Worm (Caenorhabditis elegans) whole organism, early embryonic: ENCODE data around the gene C08B6.14.

Source experiments
- B0310.2 ChIP-seq: sonication (generic microtip); optimal IDR thresholded peaks from 2 replicates; lab custom pipeline; 2016; ENCODE audit warnings: mild to moderate bottlenecking, missing genetic modification characterization, missing compliant biosample characterization
- aly-1 ChIP-seq: sonication (generic microtip); optimal IDR thresholded peaks from 2 replicates; lab custom pipeline; 2016; ENCODE audit warnings: missing genetic modification characterization, missing compliant biosample characterization
- ama-1 ChIP-seq: fragments of 150-350 bp; optimal IDR thresholded peaks from 2 replicates; lab custom pipeline; 2014
- sea-1 ChIP-seq: fragments of 200-800 bp; sonication (Bioruptor generic); conservative IDR thresholded peaks from 2 replicates; pipeline ENCODE4 v1.3.6; 2022; ENCODE audit warnings: missing genetic modification characterization, missing compliant biosample characterization

ce11 chrV:10072721-10073120 lies 29.1 kb downstream of the C08B6.14 start:
- no peak for TF ChIP-seq B0310.2 (tag; lab: Kevin White, UChicago)
- no peak for TF ChIP-seq ama-1 (lab: Kevin White, UChicago)
- no peak for TF ChIP-seq sea-1 (GFP tag; lab: Robert Waterston, UW)
- TF ChIP-seq aly-1, result no peak
